Worm (Caenorhabditis elegans) whole organism, late embryonic: ENCODE data around the gene C53C11.4.

ENCODE experiments used
- F13H6.1 ChIP-seq: sonication (generic microtip); optimal IDR thresholded peaks from 2 replicates; lab custom pipeline; 2016; ENCODE audit warnings: missing genetic modification characterization, missing compliant biosample characterization
- fkh-10 ChIP-seq: fragments of 150-350 bp; optimal IDR thresholded peaks from 2 replicates; lab custom pipeline; 2014; ENCODE audit warnings: missing biosample characterization, missing genetic modification reagents, missing genetic modification characterization
- hlh-30 ChIP-seq: sonication (generic microtip); optimal IDR thresholded peaks from 2 replicates; lab custom pipeline; 2017; ENCODE audit warnings: antibody characterized with exemption, missing genetic modification characterization, missing compliant biosample characterization; ENCODE audit not compliant: insufficient read depth
- nhr-11 ChIP-seq: fragments of 150-350 bp; optimal IDR thresholded peaks from 2 replicates; lab custom pipeline; 2014; ENCODE audit warnings: missing biosample characterization, missing genetic modification characterization
- odd-2 ChIP-seq: sonication (generic microtip); optimal IDR thresholded peaks from 2 replicates; lab custom pipeline; 2017; ENCODE audit warnings: antibody characterized with exemption, mild to moderate bottlenecking, missing genetic modification characterization, missing compliant biosample characterization
- sox-4 ChIP-seq: sonication (generic microtip); optimal IDR thresholded peaks from 2 replicates; lab custom pipeline; 2017; ENCODE audit warnings: mild to moderate bottlenecking, missing genetic modification characterization, inconsistent platforms, missing compliant biosample characterization
- tbx-2 ChIP-seq: sonication (generic microtip); optimal IDR thresholded peaks from 2 replicates; lab custom pipeline; 2016; ENCODE audit warnings: missing genetic modification characterization, missing compliant biosample characterization

DNA sequence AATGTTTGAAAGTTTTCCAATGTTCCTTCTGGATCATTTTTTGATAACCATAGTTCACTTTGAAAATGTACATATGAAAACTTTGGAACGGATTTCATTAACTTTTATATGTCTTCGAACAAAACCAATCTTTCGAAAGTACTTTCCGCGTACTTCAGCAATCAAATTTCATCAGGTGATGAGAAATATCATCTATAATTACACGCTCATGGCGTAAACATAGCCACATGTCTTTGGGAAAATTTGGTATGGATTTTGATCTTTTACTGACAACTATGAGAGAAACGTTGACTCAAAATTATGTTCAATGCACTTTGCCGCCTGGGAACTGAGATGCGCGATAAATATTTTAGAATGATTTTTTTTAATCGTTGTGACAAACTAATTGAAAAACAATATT is 28.2 kb downstream of the C53C11.4 start:
- TF ChIP-seq sox-4 (tag; lab: Kevin White, UChicago) (no peak), fkh-10 (GFP tag; lab: Kevin White, UChicago) (no peak), hlh-30 (tag; lab: Kevin White, UChicago) (no peak), nhr-11 (no peak), odd-2 (tag; lab: Kevin White, UChicago) (no peak), F13H6.1 (no peak), tbx-2 (tag; lab: Kevin White, UChicago) (no peak)
